Fruit fly (Drosophila melanogaster) whole organism, embryonic: ENCODE data around the gene CG43689.

Experiments used
- Aef1 ChIP-seq: fragments of 200-800 bp; sonication (Bioruptor generic); IDR thresholded peaks from 3 replicates; pipeline ENCODE4 v1.3.6; 2022; ENCODE audit warnings: missing biosample characterization, missing genetic modification characterization
- Asciz ChIP-seq: fragments of 200-800 bp; sonication (Bioruptor generic); optimal IDR thresholded peaks from 2 replicates; lab custom pipeline; 2017; ENCODE audit warnings: missing biosample characterization, mild to moderate bottlenecking, missing genetic modification characterization, missing genetic modification reagents
- CG10979 ChIP-seq: fragments of 200-800 bp; sonication (Bioruptor generic); optimal IDR thresholded peaks from 2 replicates; lab custom pipeline; 2018; ENCODE audit warnings: missing biosample characterization, mild to moderate bottlenecking, missing genetic modification characterization, moderate library complexity
- CG11504 ChIP-seq: fragments of 200-800 bp; sonication (Bioruptor generic); optimal IDR thresholded peaks from 3 replicates; lab custom pipeline; 2019; ENCODE audit warnings: missing biosample characterization, mild to moderate bottlenecking, missing genetic modification characterization, moderate library complexity
- CG11560 ChIP-seq: fragments of 200-800 bp; sonication (Bioruptor generic); IDR thresholded peaks from 3 replicates; pipeline ENCODE4 v1.3.6; 2022; ENCODE audit warnings: missing biosample characterization, missing genetic modification characterization
- CG11695 ChIP-seq: fragments of 200-800 bp; sonication (Bioruptor generic); IDR thresholded peaks from 3 replicates; pipeline ENCODE4 v1.3.6; 2022; ENCODE audit warnings: missing biosample characterization, missing genetic modification characterization
- CG12391 ChIP-seq: fragments of 200-800 bp; sonication (Bioruptor generic); optimal IDR thresholded peaks from 3 replicates; lab custom pipeline; 2018; ENCODE audit warnings: missing biosample characterization, mild to moderate bottlenecking, missing genetic modification characterization, moderate library complexity
- CG12942 ChIP-seq: fragments of 200-800 bp; sonication (Bioruptor generic); optimal IDR thresholded peaks from 3 replicates; lab custom pipeline; 2016; ENCODE audit warnings: missing biosample characterization, missing genetic modification characterization
- CG14667 ChIP-seq: fragments of 200-800 bp; sonication (Bioruptor generic); IDR thresholded peaks from 2 replicates; pipeline ENCODE4 v1.3.6; 2022; ENCODE audit warnings: missing biosample characterization, missing genetic modification characterization
- CG16813 ChIP-seq: fragments of 200-800 bp; sonication (Bioruptor generic); IDR thresholded peaks from 3 replicates; pipeline ENCODE4 v1.3.6; 2022; ENCODE audit warnings: missing biosample characterization, missing genetic modification characterization; ENCODE audit not compliant: partially characterized antibody
- CG16863 ChIP-seq: fragments of 200-800 bp; sonication (Bioruptor generic); optimal IDR thresholded peaks from 3 replicates; lab custom pipeline; 2016; ENCODE audit warnings: missing biosample characterization, missing genetic modification characterization
- CG17829 ChIP-seq: fragments of 200-800 bp; optimal IDR thresholded peaks from 2 replicates; lab custom pipeline; 2019; ENCODE audit warnings: missing biosample characterization, mild to moderate bottlenecking, missing genetic modification characterization, moderate library complexity
- CG32772 ChIP-seq: fragments of 200-800 bp; sonication (Bioruptor generic); IDR thresholded peaks from 2 replicates; pipeline ENCODE4 v1.3.6; 2022; ENCODE audit warnings: missing biosample characterization, missing genetic modification characterization
- CG6689 ChIP-seq: fragments of 200-800 bp; sonication (Bioruptor generic); IDR thresholded peaks from 2 replicates; pipeline ENCODE4 v1.3.6; 2022; ENCODE audit warnings: missing biosample characterization, missing genetic modification characterization
- CG7357 ChIP-seq: fragments of 200-800 bp; sonication (Bioruptor generic); IDR thresholded peaks from 3 replicates; pipeline ENCODE4 v1.3.6; 2022; ENCODE audit warnings: missing biosample characterization, missing genetic modification characterization
- CG7786 ChIP-seq: fragments of 200-800 bp; sonication (Bioruptor generic); optimal IDR thresholded peaks from 2 replicates; lab custom pipeline; 2016; ENCODE audit warnings: missing biosample characterization, missing genetic modification characterization
- CG9215 ChIP-seq: fragments of 200-800 bp; sonication (Bioruptor generic); IDR thresholded peaks from 2 replicates; pipeline ENCODE4 v1.3.6; 2022; ENCODE audit warnings: missing biosample characterization, missing genetic modification characterization
- CG9437 ChIP-seq: fragments of 200-800 bp; sonication (Bioruptor generic); optimal IDR thresholded peaks from 2 replicates; lab custom pipeline; 2018; ENCODE audit warnings: missing biosample characterization, mild to moderate bottlenecking, missing genetic modification characterization
- CG9727 ChIP-seq: fragments of 200-800 bp; sonication (Bioruptor generic); optimal IDR thresholded peaks from 3 replicates; lab custom pipeline; 2017; ENCODE audit warnings: missing biosample characterization, mild to moderate bottlenecking, missing genetic modification characterization
- CoRest ChIP-seq: fragments of 200-800 bp; sonication (Bioruptor generic); optimal IDR thresholded peaks from 3 replicates; lab custom pipeline; 2018; ENCODE audit warnings: missing biosample characterization, mild to moderate bottlenecking, missing genetic modification characterization, moderate library complexity
- Ets65A ChIP-seq: fragments of 200-800 bp; sonication (Bioruptor generic); peaks from one replicate; lab custom pipeline; 2016; ENCODE audit warnings: missing biosample characterization, missing genetic modification characterization
- Fer1 ChIP-seq: fragments of 200-800 bp; sonication (Bioruptor generic); optimal IDR thresholded peaks from 2 replicates; lab custom pipeline; 2017; ENCODE audit warnings: missing biosample characterization, mild to moderate bottlenecking, missing genetic modification characterization
- Gug ChIP-seq: fragments of 200-800 bp; sonication (Bioruptor generic); IDR thresholded peaks from 4 replicates; pipeline ENCODE4 v1.3.6; 2022; ENCODE audit warnings: missing biosample characterization, missing genetic modification characterization
- HLH4C ChIP-seq: fragments of 200-800 bp; sonication (Bioruptor generic); IDR thresholded peaks from 3 replicates; pipeline ENCODE4 v1.3.6; 2022; ENCODE audit warnings: missing biosample characterization, missing genetic modification characterization; ENCODE audit not compliant: partially characterized antibody
- Hey ChIP-seq: fragments of 200-800 bp; sonication (Bioruptor generic); optimal IDR thresholded peaks from 3 replicates; lab custom pipeline; 2018; ENCODE audit warnings: missing biosample characterization, mild to moderate bottlenecking, missing genetic modification characterization
- Hmr ChIP-seq: fragments of 200-800 bp; sonication (Bioruptor generic); optimal IDR thresholded peaks from 3 replicates; lab custom pipeline; 2017; ENCODE audit warnings: mild to moderate bottlenecking, missing biosample characterization, missing genetic modification reagents, missing genetic modification characterization
- Hr51 ChIP-seq, 2 experiments: fragments of 200-800 bp; sonication (Bioruptor generic); optimal IDR thresholded peaks; 2 replicates in 1 of 2; 3 replicates in 1 of 2; lab custom pipeline; 2016 to 2018; ENCODE audit warnings: missing biosample characterization in 2 of 2, missing genetic modification characterization in 2 of 2, mild to moderate bottlenecking in 1 of 2, moderate library complexity in 1 of 2
- Xrp1 ChIP-seq: fragments of 200-800 bp; sonication (Bioruptor generic); IDR thresholded peaks from 2 replicates; pipeline ENCODE4 v1.3.6; 2022; ENCODE audit warnings: missing biosample characterization, missing genetic modification characterization
- caup ChIP-seq: fragments of 200-800 bp; sonication (Bioruptor generic); optimal IDR thresholded peaks from 3 replicates; lab custom pipeline; 2017; ENCODE audit warnings: missing biosample characterization, mild to moderate bottlenecking, missing genetic modification characterization, moderate library complexity; ENCODE audit not compliant: severe bottlenecking
- croc ChIP-seq: fragments of 200-800 bp; sonication (Bioruptor generic); conservative IDR thresholded peaks from 3 replicates; pipeline ENCODE4 v1.3.6; 2022; ENCODE audit warnings: missing biosample characterization, missing genetic modification characterization
- cwo ChIP-seq: fragments of 200-800 bp; sonication (Bioruptor generic); optimal IDR thresholded peaks from 3 replicates; lab custom pipeline; 2017; ENCODE audit warnings: missing biosample characterization, missing genetic modification characterization, mild to moderate bottlenecking, moderate library complexity, missing genetic modification reagents
- en ChIP-seq: fragments of 200-800 bp; sonication (Bioruptor generic); optimal IDR thresholded peaks from 2 replicates; lab custom pipeline; 2016; ENCODE audit warnings: missing biosample characterization, missing genetic modification characterization
- gfzf ChIP-seq: fragments of 200-800 bp; sonication (Bioruptor generic); optimal IDR thresholded peaks from 2 replicates; lab custom pipeline; 2016; ENCODE audit warnings: missing biosample characterization, mild to moderate bottlenecking, missing genetic modification characterization, moderate library complexity
- grau ChIP-seq: fragments of 200-800 bp; optimal IDR thresholded peaks from 3 replicates; lab custom pipeline; 2019; ENCODE audit warnings: missing biosample characterization, mild to moderate bottlenecking, missing genetic modification characterization, moderate library complexity
- lmd ChIP-seq: fragments of 200-800 bp; sonication (Bioruptor generic); IDR thresholded peaks from 2 replicates; pipeline ENCODE4 v1.3.6; 2022; ENCODE audit warnings: missing biosample characterization, missing genetic modification characterization
- lov ChIP-seq, 2 experiments: fragments of 200-800 bp in 1 of 2; fragments of >200 bp in 1 of 2; sonication (Bioruptor generic) in 1 of 2; IDR thresholded peaks in 1 of 2; optimal IDR thresholded peaks in 1 of 2; 2 replicates in 1 of 2; 3 replicates in 1 of 2; pipeline versions ENCODE4 v1.3.6 to Lab custom; 2017 to 2022; ENCODE audit warnings: missing biosample characterization in 1 of 2, missing genetic modification characterization in 1 of 2
- org-1 ChIP-seq: fragments of 200-800 bp; sonication (Bioruptor generic); optimal IDR thresholded peaks from 2 replicates; lab custom pipeline; 2017; ENCODE audit warnings: missing biosample characterization, missing genetic modification characterization
- pan ChIP-seq, 4 experiments: fragments of >200 bp in 3 of 4; fragments of 200-800 bp in 1 of 4; sonication (Bioruptor generic) in 1 of 4; optimal IDR thresholded peaks in 3 of 4; IDR thresholded peaks in 1 of 4; 2 replicates each; pipeline versions ENCODE4 v1.3.6 to Lab custom; 2017 to 2022; ENCODE audit warnings: missing biosample characterization in 2 of 4, missing genetic modification characterization in 2 of 4, mixed read lengths in 1 of 4
- pnt ChIP-seq: fragments of 200-800 bp; sonication (Bioruptor generic); optimal IDR thresholded peaks from 3 replicates; lab custom pipeline; 2016; ENCODE audit warnings: missing biosample characterization, missing genetic modification characterization
- prd ChIP-seq, 3 experiments: fragments of >200 bp in 2 of 3; fragments of 200-800 bp in 1 of 3; sonication (Bioruptor generic) in 1 of 3; optimal IDR thresholded peaks in 2 of 3; IDR thresholded peaks in 1 of 3; 2 replicates in 2 of 3; 3 replicates in 1 of 3; pipeline versions ENCODE4 v1.3.6 to Lab custom; 2017 to 2022; ENCODE audit warnings: missing biosample characterization in 1 of 3, missing genetic modification characterization in 1 of 3
- rib ChIP-seq: fragments of 200-800 bp; sonication (Bioruptor generic); IDR thresholded peaks from 2 replicates; pipeline ENCODE4 v1.3.6; 2022; ENCODE audit warnings: missing biosample characterization, missing genetic modification characterization
- salm ChIP-seq: fragments of 200-800 bp; sonication (Bioruptor generic); optimal IDR thresholded peaks from 2 replicates; lab custom pipeline; 2018; ENCODE audit warnings: missing biosample characterization, mild to moderate bottlenecking, missing genetic modification characterization
- sc ChIP-seq, 3 experiments: fragments of >200 bp in 2 of 3; fragments of 200-800 bp in 1 of 3; sonication (Bioruptor generic) in 1 of 3; optimal IDR thresholded peaks; 2 replicates in 2 of 3; 3 replicates in 1 of 3; lab custom pipeline; 2017; ENCODE audit warnings: mild to moderate bottlenecking in 1 of 3, missing biosample characterization in 1 of 3, missing genetic modification characterization in 1 of 3, missing genetic modification reagents in 1 of 3
- sr ChIP-seq: fragments of 200-800 bp; sonication (Bioruptor generic); IDR thresholded peaks from 3 replicates; pipeline ENCODE4 v1.3.6; 2022; ENCODE audit warnings: missing biosample characterization, missing genetic modification characterization
- ssp ChIP-seq: fragments of 200-800 bp; sonication (Bioruptor generic); IDR thresholded peaks from 2 replicates; pipeline ENCODE4 v1.3.6; 2022; ENCODE audit warnings: missing biosample characterization, missing genetic modification characterization
- unpg ChIP-seq: fragments of 200-800 bp; sonication (Bioruptor generic); optimal IDR thresholded peaks from 3 replicates; lab custom pipeline; 2018; ENCODE audit warnings: missing biosample characterization, mild to moderate bottlenecking, missing genetic modification characterization, moderate library complexity
- zen ChIP-seq: fragments of 200-800 bp; sonication (Bioruptor generic); optimal IDR thresholded peaks from 3 replicates; lab custom pipeline; 2018; ENCODE audit warnings: missing biosample characterization, mild to moderate bottlenecking, missing genetic modification characterization, moderate library complexity

The CG43689 gene

DNA sequence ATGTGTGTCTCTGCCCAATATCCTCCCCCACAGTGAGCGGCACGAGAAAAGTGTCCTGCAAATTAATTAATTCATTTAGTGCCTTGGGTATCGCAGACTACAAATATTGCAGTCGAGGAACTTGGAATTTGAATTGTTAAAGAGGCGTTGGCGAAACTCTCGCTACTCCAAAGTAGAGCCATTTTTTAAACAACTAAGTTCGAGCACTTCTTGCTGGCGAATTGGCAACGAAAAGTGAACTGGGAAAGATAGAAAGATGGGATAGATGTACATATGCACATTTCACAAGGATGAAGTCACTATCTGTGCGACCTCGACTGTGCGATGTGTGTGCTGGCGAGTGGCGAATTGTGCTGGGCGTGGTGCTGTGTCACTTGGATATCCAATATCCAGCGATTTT lies 31.2 kb downstream of the CG43689 start (continued):
- no peak for TF ChIP-seq en (GFP tag; lab: Kevin White, UChicago)
- no peak for TF ChIP-seq cwo (GFP tag; lab: Kevin White, UChicago)
- TF ChIP-seq sc (optimal IDR thresholded peaks at IDR 0.05; lab: Kevin White, UChicago), result no peak
- peak; percentile 3 for TF ChIP-seq sc (GFP tag; optimal IDR thresholded peaks at IDR 0.05; lab: Kevin White, UChicago)
- TF ChIP-seq Hey (tag; lab: Kevin White, UChicago), result no peak
- TF ChIP-seq zen, result peak; percentile 7
- peak; percentile 48 for TF ChIP-seq CG17829 (tag; lab: Kevin White, UChicago)
- TF ChIP-seq CG7357 (GFP tag; lab: Robert Waterston, UW), result 0 out of 3 replicates have a peak, but pooled peaks have one; percentile 19
- no peak for TF ChIP-seq sr (GFP tag; lab: Robert Waterston, UW)
- 0 out of 4 replicates have a peak, but pooled peaks have one; percentile 4 for TF ChIP-seq Gug (GFP tag; lab: Robert Waterston, UW)
- TF ChIP-seq CG11560 (tag; lab: Robert Waterston, UW), result 0 out of 3 replicates have a peak, but pooled peaks have one; percentile 48
- peak; percentile 60 for TF ChIP-seq CG10979
- peak; percentile 93 for TF ChIP-seq Ets65A (GFP tag; lab: Kevin White, UChicago)
- TF ChIP-seq croc (GFP tag; lab: Robert Waterston, UW), result peak; percentile 30; the same call in 2 of the 3 replicates
- TF ChIP-seq CG11504, result peak; percentile 51
- TF ChIP-seq CG6689 (GFP tag; lab: Robert Waterston, UW), result peak; percentile 52
- TF ChIP-seq CG16863 (GFP tag; lab: Kevin White, UChicago), result no peak
- TF ChIP-seq CG7786 (GFP tag; lab: Kevin White, UChicago), result peak; percentile 42
- TF ChIP-seq prd (optimal IDR thresholded peaks at IDR 0.05; lab: Kevin White, UChicago), result no peak
- peak; percentile 33; the same call in 1 of the 3 replicates for TF ChIP-seq prd (GFP tag; IDR thresholded peaks at IDR 0.05; lab: Robert Waterston, UW)
- TF ChIP-seq salm, result no peak
- no peak for TF ChIP-seq lov (optimal IDR thresholded peaks at IDR 0.05; lab: Kevin White, UChicago)
- 0 out of 3 replicates have a peak, but pooled peaks have one; percentile 39 for TF ChIP-seq lov (GFP tag; IDR thresholded peaks at IDR 0.05; lab: Robert Waterston, UW)
- peak; percentile 64 for TF ChIP-seq CG9727 (GFP tag; lab: Kevin White, UChicago)
- TF ChIP-seq pnt (GFP tag; lab: Kevin White, UChicago), result peak; percentile 4
- TF ChIP-seq caup (GFP tag; lab: Kevin White, UChicago), result no peak
- TF ChIP-seq org-1 (GFP tag; lab: Kevin White, UChicago), result peak; percentile 50
- TF ChIP-seq Aef1 (GFP tag; lab: Robert Waterston, UW), result no peak; the same call in 2 of the 3 replicates
- TF ChIP-seq CG12391, result peak; percentile 20
- TF ChIP-seq rib (GFP tag; lab: Robert Waterston, UW), result no peak
- TF ChIP-seq Hr51 (GFP tag; optimal IDR thresholded peaks at IDR 0.05; lab: Kevin White, UChicago), result peak in 1 of 2 experiments; percentile 19
- no peak for TF ChIP-seq gfzf (GFP tag; lab: Kevin White, UChicago)
- TF ChIP-seq HLH4C (GFP tag; lab: Robert Waterston, UW), result no peak
- peak; percentile 20; the same call in 1 of the 2 replicates for TF ChIP-seq CG9215
- no peak for TF ChIP-seq pan (optimal IDR thresholded peaks at IDR 0.05; lab: Kevin White, UChicago)
- TF ChIP-seq pan (GFP tag; optimal IDR thresholded peaks at IDR 0.05 in 1 of 2, IDR thresholded peaks at IDR 0.05 in 1 of 2), result no peak
- TF ChIP-seq CoRest (tag; lab: Kevin White, UChicago), result peak; percentile 29
- TF ChIP-seq CG32772, result no peak
- TF ChIP-seq grau (tag; lab: Kevin White, UChicago), result peak; percentile 45
- no peak for TF ChIP-seq ssp
- TF ChIP-seq CG12942 (GFP tag; lab: Kevin White, UChicago), result no peak
- 0 out of 2 replicates have a peak, but pooled peaks have one; percentile 4 for TF ChIP-seq lmd
- peak; percentile 21 for TF ChIP-seq Asciz (GFP tag; lab: Kevin White, UChicago)
- peak; percentile 46; the same call in 1 of the 3 replicates for TF ChIP-seq CG11695 (GFP tag; lab: Robert Waterston, UW)
- no peak for TF ChIP-seq CG16813 (GFP tag; lab: Robert Waterston, UW)
- peak; percentile 33 for TF ChIP-seq unpg (GFP tag; lab: Kevin White, UChicago)
- TF ChIP-seq Xrp1 (GFP tag; lab: Robert Waterston, UW), result peak; percentile 37; the same call in 1 of the 2 replicates
- TF ChIP-seq Fer1 (GFP tag; lab: Kevin White, UChicago), result peak; percentile 25
- TF ChIP-seq CG9437 (GFP tag; lab: Kevin White, UChicago), result peak; percentile 6
- TF ChIP-seq CG14667 (GFP tag; lab: Robert Waterston, UW), result no peak
- TF ChIP-seq Hmr, result peak; percentile 54
